Worm (Caenorhabditis elegans): ENCODE measurements around the gene asm-1.

The asm-1 gene

ce11 chrII:6919363-6919851, 9.5 kb downstream of the asm-1 start, which contains the start of gene B0252.1:
Gene B0252.1 (plus strand): TSS chrII:6919680.
- TF ChIP-seq C08G9.2 (tag; optimal IDR thresholded peaks at IDR 0.05): no peak
- no peak for TF ChIP-seq ahr-1 (tag; optimal IDR thresholded peaks at IDR 0.05)
- no peak for TF ChIP-seq syd-9 (tag; optimal IDR thresholded peaks at IDR 0.05)
- no peak for TF ChIP-seq che-1 (tag; optimal IDR thresholded peaks at IDR 0.05)
- TF ChIP-seq fkh-6 (tag; optimal IDR thresholded peaks at IDR 0.05): no peak
- TF ChIP-seq unc-3 (GFP tag; conservative IDR thresholded peaks at IDR 0.05): no peak
- TF ChIP-seq unc-3 (tag; optimal IDR thresholded peaks at IDR 0.05): no peak
- TF ChIP-seq unc-55 (GFP tag; optimal IDR thresholded peaks at IDR 0.05): no peak
- no peak for TF ChIP-seq nfya-1 (tag; optimal IDR thresholded peaks at IDR 0.05)
- TF ChIP-seq nhr-232 (tag; optimal IDR thresholded peaks at IDR 0.05): no peak
- TF ChIP-seq hlh-30 (tag; optimal IDR thresholded peaks at IDR 0.05; ENCODE audit: insufficient read depth): no peak
- no peak for TF ChIP-seq ets-4 (tag; optimal IDR thresholded peaks at IDR 0.05)
- no peak for TF ChIP-seq pha-2 (tag; optimal IDR thresholded peaks at IDR 0.05)
- TF ChIP-seq rnt-1 (tag; optimal IDR thresholded peaks at IDR 0.05): no peak
- no peak for TF ChIP-seq ceh-14 (tag; optimal IDR thresholded peaks at IDR 0.05)
- TF ChIP-seq pat-9 (tag; optimal IDR thresholded peaks at IDR 0.05): no peak
- TF ChIP-seq ceh-48 (tag; optimal IDR thresholded peaks at IDR 0.05): no peak
- no peak for TF ChIP-seq ceh-2 (tag; optimal IDR thresholded peaks at IDR 0.05)

- no peak for TF ChIP-seq sox-4 (tag; optimal IDR thresholded peaks at IDR 0.05)
- no peak for TF ChIP-seq ceh-48 (tag; optimal IDR thresholded peaks at IDR 0.05)
- no peak for TF ChIP-seq ztf-16 (tag; optimal IDR thresholded peaks at IDR 0.05)
- TF ChIP-seq fkh-10 (GFP tag; optimal IDR thresholded peaks at IDR 0.05): no peak
- no peak for TF ChIP-seq pros-1 (tag; optimal IDR thresholded peaks at IDR 0.05)
- no peak for TF ChIP-seq ceh-22 (tag; optimal IDR thresholded peaks at IDR 0.05)
- TF ChIP-seq ets-4 (tag; optimal IDR thresholded peaks at IDR 0.05): no peak
- no peak for TF ChIP-seq hlh-15 (tag; optimal IDR thresholded peaks at IDR 0.05)
- no peak for TF ChIP-seq unc-86 (tag; optimal IDR thresholded peaks at IDR 0.05)
- TF ChIP-seq tbx-7 (tag; optimal IDR thresholded peaks at IDR 0.05): no peak
- no peak for TF ChIP-seq ahr-1 (tag; optimal IDR thresholded peaks at IDR 0.05)
- no peak for TF ChIP-seq nhr-232 (tag; optimal IDR thresholded peaks at IDR 0.05)
- TF ChIP-seq elt-4 (tag; optimal IDR thresholded peaks at IDR 0.05): no peak
- TF ChIP-seq ceh-18 (tag; optimal IDR thresholded peaks at IDR 0.05): no peak
- no peak for TF ChIP-seq pha-2 (tag; optimal IDR thresholded peaks at IDR 0.05)
- no peak for TF ChIP-seq fax-1 (tag; optimal IDR thresholded peaks at IDR 0.05)
- TF ChIP-seq ceh-14 (tag; optimal IDR thresholded peaks at IDR 0.05): no peak
- no peak for TF ChIP-seq F13H6.1 (tag; optimal IDR thresholded peaks at IDR 0.05)
Observed at ce11 chrII:6923792-6924191, 13.9 kb downstream of the asm-1 start.

ce11 chrII:6926054-6926453, 16.2 kb downstream of the asm-1 start:
- no peak for TF ChIP-seq ceh-24 (tag; optimal IDR thresholded peaks at IDR 0.05)
- peak; percentile 48 for TF ChIP-seq ref-2 (tag; optimal IDR thresholded peaks at IDR 0.05)
- TF ChIP-seq madf-2 (tag; optimal IDR thresholded peaks at IDR 0.05): peak; percentile 98
- TF ChIP-seq pha-2 (tag; optimal IDR thresholded peaks at IDR 0.05): no peak
- no peak for TF ChIP-seq gmeb-2 (tag; optimal IDR thresholded peaks at IDR 0.05)
- peak; percentile 4 for TF ChIP-seq ceh-48 (tag; optimal IDR thresholded peaks at IDR 0.05)
- no peak for TF ChIP-seq ceh-2 (tag; optimal IDR thresholded peaks at IDR 0.05)
- no peak for TF ChIP-seq lin-11 (tag; optimal IDR thresholded peaks at IDR 0.05)
- no peak for TF ChIP-seq ceh-18 (tag; optimal IDR thresholded peaks at IDR 0.05)
- TF ChIP-seq che-1 (tag; optimal IDR thresholded peaks at IDR 0.05): no peak
- TF ChIP-seq odd-2 (tag; optimal IDR thresholded peaks at IDR 0.05): no peak
- TF ChIP-seq nhr-11 (tag; optimal IDR thresholded peaks at IDR 0.05): no peak
- TF ChIP-seq Y22D7AL.16 (tag; optimal IDR thresholded peaks at IDR 0.05): no peak
- TF ChIP-seq tbx-2 (tag; optimal IDR thresholded peaks at IDR 0.05): no peak
- no peak for TF ChIP-seq hlh-15 (tag; optimal IDR thresholded peaks at IDR 0.05)
- no peak for TF ChIP-seq pros-1 (tag; optimal IDR thresholded peaks at IDR 0.05)

Measured in whole organism, late embryonic.